Fruit fly (Drosophila melanogaster): ENCODE measurements around the gene Smr.

Smr gene

DNA sequence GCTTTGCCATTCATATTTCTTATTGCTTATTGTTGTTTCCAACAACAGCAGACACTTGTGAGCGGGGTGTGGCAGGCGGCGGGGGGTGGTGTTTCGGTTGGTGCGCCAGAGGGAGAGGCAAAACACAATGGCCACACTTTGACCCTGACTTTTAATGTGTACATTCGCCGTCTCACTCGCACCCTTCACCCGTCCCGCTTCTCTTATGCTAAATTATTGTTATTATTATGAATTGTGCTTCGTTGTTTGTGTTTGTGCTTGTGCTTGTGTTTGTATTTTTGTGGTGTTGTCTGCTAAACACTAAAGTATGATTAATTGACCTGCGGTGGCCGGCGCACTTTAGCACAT, 13.9 kb upstream of the Smr start (continued):
- no peak for TF ChIP-seq trem (tag; optimal IDR thresholded peaks at IDR 0.05)
- no peak for TF ChIP-seq pho (GFP tag; optimal IDR thresholded peaks at IDR 0.05)
- no peak for TF ChIP-seq slbo (GFP tag; IDR thresholded peaks at IDR 0.05)
- no peak for TF ChIP-seq dimm (GFP tag; IDR thresholded peaks at IDR 0.05)
- no peak for TF ChIP-seq Hsf (GFP tag; optimal IDR thresholded peaks at IDR 0.05)
- no peak for TF ChIP-seq CG12299 (tag; optimal IDR thresholded peaks at IDR 0.05)
- TF ChIP-seq aop (GFP tag; IDR thresholded peaks at IDR 0.05), result no peak
- TF ChIP-seq CG2678 (tag; optimal IDR thresholded peaks at IDR 0.05), result no peak
- no peak for TF ChIP-seq Six4 (GFP tag; optimal IDR thresholded peaks at IDR 0.05)
- TF ChIP-seq Hr3 (GFP tag; optimal IDR thresholded peaks at IDR 0.05), result no peak
- TF ChIP-seq CG2889 (GFP tag; IDR thresholded peaks at IDR 0.05), result no peak
- TF ChIP-seq br (optimal IDR thresholded peaks at IDR 0.05), result no peak
- TF ChIP-seq CG7556 (GFP tag; optimal IDR thresholded peaks at IDR 0.05), result no peak
- TF ChIP-seq CrebB (tag; optimal IDR thresholded peaks at IDR 0.05), result no peak
- no peak for TF ChIP-seq Gug (GFP tag; IDR thresholded peaks at IDR 0.05)
- TF ChIP-seq Usf (GFP tag; optimal IDR thresholded peaks at IDR 0.05), result no peak
- TF ChIP-seq gro (GFP tag; optimal IDR thresholded peaks at IDR 0.05), result no peak
- TF ChIP-seq ase (GFP tag; IDR thresholded peaks at IDR 0.05), result no peak
- TF ChIP-seq Rx (GFP tag; IDR thresholded peaks at IDR 0.05), result no peak
- TF ChIP-seq GATAe (GFP tag; conservative IDR thresholded peaks at IDR 0.05), result no peak
- no peak for TF ChIP-seq CG14710 (tag; optimal IDR thresholded peaks at IDR 0.05)
- no peak for TF ChIP-seq CG7963 (GFP tag; IDR thresholded peaks at IDR 0.05; ENCODE audit: partially characterized antibody)
- no peak for TF ChIP-seq Side (GFP tag; optimal IDR thresholded peaks at IDR 0.05)
- no peak for TF ChIP-seq TFAM (GFP tag; optimal IDR thresholded peaks at IDR 0.05)
- no peak for TF ChIP-seq CG4328 (GFP tag; optimal IDR thresholded peaks at IDR 0.05)
- TF ChIP-seq mld (GFP tag; IDR thresholded peaks at IDR 0.05; ENCODE audit: partially characterized antibody), result no peak
- TF ChIP-seq Doc3 (GFP tag; IDR thresholded peaks at IDR 0.05; ENCODE audit: partially characterized antibody), result no peak
- TF ChIP-seq CG33557 (GFP tag; optimal IDR thresholded peaks at IDR 0.05), result no peak
- no peak for TF ChIP-seq D19A (tag; optimal IDR thresholded peaks at IDR 0.05)
- no peak for TF ChIP-seq CG13775 (GFP tag; optimal IDR thresholded peaks at IDR 0.05)
- no peak for TF ChIP-seq Blimp-1 (GFP tag; optimal IDR thresholded peaks at IDR 0.05)
- no peak for TF ChIP-seq Nf-YA (GFP tag; IDR thresholded peaks at IDR 0.05)
- no peak for TF ChIP-seq B-H1 (GFP tag; IDR thresholded peaks at IDR 0.05)
- TF ChIP-seq Hr78 (GFP tag; optimal IDR thresholded peaks at IDR 0.05), result peak in 1 of 2 experiments; percentile 97
- TF ChIP-seq CG6683 (GFP tag; optimal IDR thresholded peaks at IDR 0.05), result no peak
- peak; percentile 93 for TF ChIP-seq rib (GFP tag; IDR thresholded peaks at IDR 0.05)
- TF ChIP-seq CG13424 (tag; optimal IDR thresholded peaks at IDR 0.05), result no peak
- no peak for TF ChIP-seq D19B (GFP tag; optimal IDR thresholded peaks at IDR 0.05)
- TF ChIP-seq tll (GFP tag; optimal IDR thresholded peaks at IDR 0.05), result peak in 1 of 2 experiments; percentile 69
- TF ChIP-seq C15 (GFP tag; IDR thresholded peaks at IDR 0.05), result no peak
- TF ChIP-seq CG2712 (tag; optimal IDR thresholded peaks at IDR 0.05), result no peak
- TF ChIP-seq sc (optimal IDR thresholded peaks at IDR 0.05), result no peak
- no peak for TF ChIP-seq sc (GFP tag; optimal IDR thresholded peaks at IDR 0.05)
- TF ChIP-seq ro (GFP tag; IDR thresholded peaks at IDR 0.05), result no peak
- TF ChIP-seq Adf1 (GFP tag; IDR thresholded peaks at IDR 0.05), result peak; percentile 77
- TF ChIP-seq sr (GFP tag; IDR thresholded peaks at IDR 0.05), result no peak
- TF ChIP-seq usp (GFP tag; optimal IDR thresholded peaks at IDR 0.05), result no peak
- no peak for TF ChIP-seq Dbx (GFP tag; IDR thresholded peaks at IDR 0.05)
- TF ChIP-seq lmd (GFP tag; IDR thresholded peaks at IDR 0.05), result no peak
- no peak for TF ChIP-seq kah (GFP tag; optimal IDR thresholded peaks at IDR 0.05)
- no peak for TF ChIP-seq Ets65A (GFP tag)
- TF ChIP-seq Doc2 (GFP tag; IDR thresholded peaks at IDR 0.05), result no peak
- peak; percentile 18 for TF ChIP-seq CG5180 (GFP tag; optimal IDR thresholded peaks at IDR 0.05)
